Worm (Caenorhabditis elegans) whole organism, L3 larva: ENCODE measurements around the gene end-3.

Experiments
- ama-1 ChIP-seq: fragments of 150-350 bp; optimal IDR thresholded peaks from 2 replicates; lab custom pipeline; 2018
- ceh-16 ChIP-seq: sonication (generic microtip); optimal IDR thresholded peaks from 2 replicates; lab custom pipeline; 2017; ENCODE audit warnings: missing biosample characterization, missing genetic modification characterization
- ceh-82 ChIP-seq: fragments of 150-350 bp; optimal IDR thresholded peaks from 2 replicates; lab custom pipeline; 2014; ENCODE audit warnings: missing biosample characterization, missing genetic modification characterization
- egl-27 ChIP-seq: sonication (generic microtip); optimal IDR thresholded peaks from 4 replicates; lab custom pipeline; 2017; ENCODE audit warnings: missing biosample characterization, missing genetic modification reagents, missing genetic modification characterization
- nhr-12 ChIP-seq: fragments of 150-350 bp; optimal IDR thresholded peaks from 2 replicates; lab custom pipeline; 2014; ENCODE audit warnings: missing biosample characterization, missing genetic modification characterization
- nhr-23 ChIP-seq: fragments of 150-350 bp; optimal IDR thresholded peaks from 2 replicates; lab custom pipeline; 2014; ENCODE audit warnings: missing biosample characterization, missing genetic modification reagents, missing genetic modification characterization
- nhr-76 ChIP-seq: fragments of 150-350 bp; sonication (generic microtip); optimal IDR thresholded peaks from 5 replicates; lab custom pipeline; 2014; ENCODE audit warnings: missing biosample characterization, missing genetic modification characterization
- skn-1 ChIP-seq: fragments of 150-350 bp; optimal IDR thresholded peaks from 2 replicates; lab custom pipeline; 2014; ENCODE audit warnings: missing biosample characterization, missing genetic modification characterization
- tbx-2 ChIP-seq: sonication (generic microtip); optimal IDR thresholded peaks from 2 replicates; lab custom pipeline; 2016; ENCODE audit warnings: mild to moderate bottlenecking, missing genetic modification characterization, missing compliant biosample characterization
- unc-39 ChIP-seq: sonication (generic microtip); optimal IDR thresholded peaks from 4 replicates; lab custom pipeline; 2017; ENCODE audit warnings: missing biosample characterization, missing genetic modification characterization
- zag-1 ChIP-seq: fragments of 150-350 bp; optimal IDR thresholded peaks from 2 replicates; lab custom pipeline; 2014; ENCODE audit warnings: missing biosample characterization, missing genetic modification characterization
- ztf-4 ChIP-seq: fragments of 150-350 bp; optimal IDR thresholded peaks from 2 replicates; lab custom pipeline; 2014; ENCODE audit warnings: missing biosample characterization, missing genetic modification characterization

- TF ChIP-seq nhr-12 (tag; lab: Kevin White, UChicago) = no peak
- TF ChIP-seq ztf-4 (tag; lab: Kevin White, UChicago) = no peak
- no peak for TF ChIP-seq zag-1 (tag; lab: Kevin White, UChicago)
- TF ChIP-seq nhr-76 (tag; lab: Kevin White, UChicago) = no peak
- TF ChIP-seq ceh-16 (tag; lab: Kevin White, UChicago) = no peak
- TF ChIP-seq skn-1 = no peak
- TF ChIP-seq nhr-23 (tag; lab: Kevin White, UChicago) = no peak
- TF ChIP-seq tbx-2 (tag; lab: Kevin White, UChicago) = no peak
- no peak for TF ChIP-seq egl-27
- TF ChIP-seq ama-1 (lab: Kevin White, UChicago) = no peak
- no peak for TF ChIP-seq unc-39
- no peak for TF ChIP-seq ceh-82
Observed at ce11 chrV:14057540-14057939, 43.0 kb downstream of the end-3 start, which contains the start of gene F58D12.3.
